Fruit fly (Drosophila melanogaster) whole organism, embryonic: ENCODE results near the gene Atg8b.

Experiments
- Awh ChIP-seq: fragments of 200-800 bp; sonication (Bioruptor generic); IDR thresholded peaks from 2 replicates; pipeline ENCODE4, ENCODE4 v1.3.6; 2022; ENCODE audit warnings: missing biosample characterization, missing genetic modification characterization
- Bgb ChIP-seq: fragments of 200-800 bp; sonication (Bioruptor generic); IDR thresholded peaks from 2 replicates; pipeline ENCODE4 v1.3.6; 2022; ENCODE audit warnings: missing biosample characterization, missing genetic modification characterization; ENCODE audit not compliant: partially characterized antibody
- CG10209 ChIP-seq: fragments of 200-800 bp; sonication (Bioruptor generic); optimal IDR thresholded peaks from 3 replicates; lab custom pipeline; 2017; ENCODE audit warnings: missing biosample characterization, mild to moderate bottlenecking, missing genetic modification characterization, missing genetic modification reagents
- CG10366 ChIP-seq: fragments of 200-800 bp; sonication (Bioruptor generic); IDR thresholded peaks from 2 replicates; pipeline ENCODE4 v1.3.6; 2022; ENCODE audit warnings: missing biosample characterization, missing genetic modification characterization
- CG11247 ChIP-seq: fragments of 200-800 bp; sonication (Bioruptor generic); IDR thresholded peaks from 2 replicates; pipeline ENCODE4 v1.3.6; 2022; ENCODE audit warnings: missing biosample characterization, missing genetic modification characterization
- CG11723 ChIP-seq: fragments of 200-800 bp; sonication (Bioruptor generic); optimal IDR thresholded peaks from 2 replicates; lab custom pipeline; 2017; ENCODE audit warnings: missing biosample characterization, mild to moderate bottlenecking, missing genetic modification characterization
- CG12659 ChIP-seq: fragments of 200-800 bp; sonication (Bioruptor generic); optimal IDR thresholded peaks from 3 replicates; lab custom pipeline; 2017; ENCODE audit warnings: mild to moderate bottlenecking, missing biosample characterization, missing genetic modification reagents, missing genetic modification characterization
- CG12769 ChIP-seq: fragments of 200-800 bp; sonication (Bioruptor generic); optimal IDR thresholded peaks from 2 replicates; lab custom pipeline; 2019; ENCODE audit warnings: missing biosample characterization, mild to moderate bottlenecking, missing genetic modification characterization, moderate library complexity
- CG12942 ChIP-seq: fragments of 200-800 bp; sonication (Bioruptor generic); optimal IDR thresholded peaks from 3 replicates; lab custom pipeline; 2016; ENCODE audit warnings: missing biosample characterization, missing genetic modification characterization
- CG13624 ChIP-seq: fragments of 200-800 bp; sonication (Bioruptor generic); optimal IDR thresholded peaks from 2 replicates; lab custom pipeline; 2016; ENCODE audit warnings: missing biosample characterization, missing genetic modification characterization
- CG2120 ChIP-seq: fragments of 200-800 bp; sonication (Bioruptor generic); optimal IDR thresholded peaks from 3 replicates; lab custom pipeline; 2016; ENCODE audit warnings: missing biosample characterization, missing genetic modification characterization
- CG2199 ChIP-seq: fragments of 200-800 bp; sonication (Bioruptor generic); IDR thresholded peaks from 3 replicates; pipeline ENCODE4 v1.3.6; 2022; ENCODE audit warnings: missing biosample characterization, missing genetic modification characterization
- CG30431 ChIP-seq: fragments of 200-800 bp; sonication (Bioruptor generic); optimal IDR thresholded peaks from 2 replicates; lab custom pipeline; 2017; ENCODE audit warnings: missing biosample characterization, missing genetic modification characterization
- CG31365 ChIP-seq: fragments of 200-800 bp; sonication (Bioruptor generic); optimal IDR thresholded peaks from 2 replicates; lab custom pipeline; 2018; ENCODE audit warnings: missing biosample characterization, mild to moderate bottlenecking, missing genetic modification characterization
- CG33557 ChIP-seq: fragments of 200-800 bp; sonication (Bioruptor generic); optimal IDR thresholded peaks from 2 replicates; lab custom pipeline; 2019; ENCODE audit warnings: missing biosample characterization, mild to moderate bottlenecking, missing genetic modification characterization, moderate library complexity
- CG4360 ChIP-seq: fragments of 200-800 bp; sonication (Bioruptor generic); IDR thresholded peaks from 2 replicates; pipeline ENCODE4 v1.3.6; 2022; ENCODE audit warnings: missing biosample characterization, missing genetic modification characterization
- CG6689 ChIP-seq: fragments of 200-800 bp; sonication (Bioruptor generic); IDR thresholded peaks from 2 replicates; pipeline ENCODE4 v1.3.6; 2022; ENCODE audit warnings: missing biosample characterization, missing genetic modification characterization
- CG6765 ChIP-seq: fragments of 200-800 bp; sonication (Bioruptor generic); optimal IDR thresholded peaks from 3 replicates; lab custom pipeline; 2017; ENCODE audit warnings: missing biosample characterization, mild to moderate bottlenecking, missing genetic modification characterization
- CG6791 ChIP-seq: fragments of 200-800 bp; sonication (Bioruptor generic); IDR thresholded peaks from 3 replicates; pipeline ENCODE4 v1.3.6; 2022; ENCODE audit warnings: missing biosample characterization, missing genetic modification characterization; ENCODE audit not compliant: partially characterized antibody
- CG7745 ChIP-seq: fragments of 200-800 bp; sonication (Bioruptor generic); optimal IDR thresholded peaks from 2 replicates; lab custom pipeline; 2018; ENCODE audit warnings: missing biosample characterization, mild to moderate bottlenecking, missing genetic modification characterization, moderate library complexity
- CHES-1-like ChIP-seq: fragments of 200-800 bp; sonication (Bioruptor generic); optimal IDR thresholded peaks from 2 replicates; lab custom pipeline; 2016; ENCODE audit warnings: missing biosample characterization, missing genetic modification characterization
- CoRest ChIP-seq: fragments of 200-800 bp; sonication (Bioruptor generic); optimal IDR thresholded peaks from 3 replicates; lab custom pipeline; 2018; ENCODE audit warnings: missing biosample characterization, mild to moderate bottlenecking, missing genetic modification characterization, moderate library complexity
- Dbx ChIP-seq: fragments of 200-800 bp; sonication (Bioruptor generic); IDR thresholded peaks from 3 replicates; pipeline ENCODE4 v1.3.6; 2022; ENCODE audit warnings: missing biosample characterization, missing genetic modification characterization
- Dfd ChIP-seq, 2 experiments: fragments of >200 bp; optimal IDR thresholded peaks; 2 replicates each; lab custom pipeline; 2017; ENCODE audit warnings: missing biosample characterization in 2 of 2, missing genetic modification characterization in 2 of 2
- Gsc ChIP-seq: fragments of 200-800 bp; sonication (Bioruptor generic); IDR thresholded peaks from 2 replicates; pipeline ENCODE4 v1.3.6; 2022; ENCODE audit warnings: missing biosample characterization, missing genetic modification characterization
- Med ChIP-seq: fragments of 200-800 bp; sonication (Bioruptor generic); peaks from one replicate; lab custom pipeline; 2016; ENCODE audit warnings: missing biosample characterization, missing genetic modification characterization, mild to moderate bottlenecking, inconsistent platforms, moderate library complexity
- Mrtf ChIP-seq: fragments of 200-800 bp; sonication (Bioruptor generic); IDR thresholded peaks from 3 replicates; pipeline ENCODE4 v1.3.6; 2022; ENCODE audit warnings: missing biosample characterization, missing genetic modification characterization
- Myb ChIP-seq: fragments of 200-800 bp; sonication (Bioruptor generic); optimal IDR thresholded peaks from 2 replicates; lab custom pipeline; 2016; ENCODE audit warnings: missing biosample characterization, missing genetic modification characterization
- Neu2 ChIP-seq: fragments of 200-800 bp; sonication (Bioruptor generic); optimal IDR thresholded peaks from 3 replicates; lab custom pipeline; 2016; ENCODE audit warnings: missing biosample characterization, missing genetic modification characterization, borderline replicate concordance
- Nf-YB ChIP-seq: fragments of 200-800 bp; sonication (Bioruptor generic); optimal IDR thresholded peaks from 3 replicates; lab custom pipeline; 2019; ENCODE audit warnings: missing biosample characterization, mild to moderate bottlenecking, missing genetic modification characterization, moderate library complexity
- Pdp1 ChIP-seq, 2 experiments: fragments of 200-800 bp; sonication (Bioruptor generic); optimal IDR thresholded peaks; 3 replicates each; lab custom pipeline; 2016; ENCODE audit warnings: missing biosample characterization in 2 of 2, missing genetic modification characterization in 2 of 2, mild to moderate bottlenecking in 1 of 2, moderate library complexity in 1 of 2
- Scr ChIP-seq: fragments of 200-800 bp; sonication (Bioruptor generic); IDR thresholded peaks from 2 replicates; pipeline ENCODE4 v1.3.6; 2022; ENCODE audit warnings: missing biosample characterization, missing genetic modification characterization; ENCODE audit not compliant: partially characterized antibody
- Xbp1 ChIP-seq: fragments of 200-800 bp; sonication (Bioruptor generic); optimal IDR thresholded peaks from 3 replicates; lab custom pipeline; 2016; ENCODE audit warnings: missing biosample characterization, mild to moderate bottlenecking, missing genetic modification characterization
- abd-A ChIP-seq: fragments of 200-800 bp; sonication (Bioruptor generic); optimal IDR thresholded peaks from 3 replicates; lab custom pipeline; 2019; ENCODE audit warnings: missing biosample characterization, mild to moderate bottlenecking, missing genetic modification characterization, moderate library complexity
- crc ChIP-seq: fragments of 200-800 bp; sonication (Bioruptor generic); optimal IDR thresholded peaks from 2 replicates; lab custom pipeline; 2016; ENCODE audit warnings: missing biosample characterization, missing genetic modification characterization
- dpn ChIP-seq, 2 experiments: fragments of 200-800 bp; sonication (Bioruptor generic); optimal IDR thresholded peaks; 3 replicates each; lab custom pipeline; 2016; ENCODE audit warnings: missing biosample characterization in 2 of 2, missing genetic modification characterization in 2 of 2
- ems ChIP-seq: fragments of 200-800 bp; sonication (Bioruptor generic); optimal IDR thresholded peaks from 3 replicates; lab custom pipeline; 2016; ENCODE audit warnings: missing biosample characterization, missing genetic modification characterization
- gem ChIP-seq: fragments of 200-800 bp; sonication (Bioruptor generic); optimal IDR thresholded peaks from 2 replicates; lab custom pipeline; 2019; ENCODE audit warnings: missing biosample characterization, mild to moderate bottlenecking, missing genetic modification characterization, moderate library complexity
- insv ChIP-seq, 2 experiments: fragments of 200-800 bp; sonication (Bioruptor generic); optimal IDR thresholded peaks; 3 replicates each; lab custom pipeline; 2016 to 2018; ENCODE audit warnings: missing biosample characterization in 2 of 2, missing genetic modification characterization in 2 of 2
- onecut ChIP-seq: fragments of 200-800 bp; sonication (Bioruptor generic); IDR thresholded peaks from 2 replicates; pipeline ENCODE4 v1.3.6; 2022; ENCODE audit warnings: missing biosample characterization, missing genetic modification characterization
- ro ChIP-seq: fragments of 200-800 bp; sonication (Bioruptor generic); IDR thresholded peaks from 2 replicates; pipeline ENCODE4 v1.3.6; 2022; ENCODE audit warnings: missing biosample characterization, missing genetic modification characterization
- slbo ChIP-seq: fragments of 200-800 bp; sonication (Bioruptor generic); IDR thresholded peaks from 2 replicates; pipeline ENCODE4 v1.3.6; 2022; ENCODE audit warnings: missing biosample characterization, missing genetic modification characterization
- slou ChIP-seq: fragments of 200-800 bp; sonication (Bioruptor generic); optimal IDR thresholded peaks from 3 replicates; lab custom pipeline; 2016; ENCODE audit warnings: missing biosample characterization, missing genetic modification characterization
- slp2 ChIP-seq: fragments of 200-800 bp; sonication (Bioruptor generic); optimal IDR thresholded peaks from 2 replicates; lab custom pipeline; 2016; ENCODE audit warnings: missing biosample characterization, missing genetic modification characterization
- sob ChIP-seq: fragments of 200-800 bp; sonication (Bioruptor generic); IDR thresholded peaks from 2 replicates; pipeline ENCODE4 v1.3.6; 2022; ENCODE audit warnings: missing biosample characterization, missing genetic modification characterization
- ssp ChIP-seq: fragments of 200-800 bp; sonication (Bioruptor generic); IDR thresholded peaks from 2 replicates; pipeline ENCODE4 v1.3.6; 2022; ENCODE audit warnings: missing biosample characterization, missing genetic modification characterization
- stc ChIP-seq: fragments of 200-800 bp; sonication (Bioruptor generic); IDR thresholded peaks from 2 replicates; pipeline ENCODE4 v1.3.6; 2022; ENCODE audit warnings: missing biosample characterization, missing genetic modification characterization
- tap ChIP-seq: fragments of 200-800 bp; optimal IDR thresholded peaks from 3 replicates; lab custom pipeline; 2019; ENCODE audit warnings: missing biosample characterization, mild to moderate bottlenecking, missing genetic modification characterization, moderate library complexity
- zf30C ChIP-seq: fragments of 200-800 bp; sonication (Bioruptor generic); optimal IDR thresholded peaks from 3 replicates; lab custom pipeline; 2018; ENCODE audit warnings: missing biosample characterization, mild to moderate bottlenecking, missing genetic modification characterization
- zfh1 ChIP-seq: fragments of 200-800 bp; sonication (Bioruptor generic); IDR thresholded peaks from 3 replicates; pipeline ENCODE4 v1.3.6; 2022; ENCODE audit warnings: missing biosample characterization, missing genetic modification characterization
- zfh2 ChIP-seq: fragments of 200-800 bp; sonication (Bioruptor generic); optimal IDR thresholded peaks from 2 replicates; lab custom pipeline; 2016; ENCODE audit warnings: missing biosample characterization, missing genetic modification characterization

The Atg8b gene

DNA sequence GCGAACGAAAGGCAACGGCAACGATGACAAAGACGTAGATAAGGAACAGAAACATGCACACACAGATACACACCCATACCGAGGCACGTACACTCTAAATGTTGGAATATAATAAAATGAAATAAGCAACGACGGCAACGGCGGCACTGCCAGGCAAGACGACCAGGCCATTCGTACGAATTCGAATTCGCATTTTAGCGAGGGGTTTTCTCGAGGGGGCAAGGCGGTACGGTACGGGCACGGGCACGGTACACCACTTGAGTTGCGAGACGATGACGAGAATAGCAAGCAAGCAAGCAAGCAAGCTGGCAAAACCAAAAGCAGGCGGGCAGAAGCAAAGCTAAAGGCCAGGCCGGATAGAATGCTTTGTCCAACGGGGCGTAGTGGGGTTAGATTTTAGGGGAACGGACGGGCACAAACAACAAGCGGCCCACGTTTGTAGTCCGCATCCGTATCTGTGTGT is 23.7 kb downstream of the Atg8b start (continued):
- TF ChIP-seq Myb (GFP tag; lab: Kevin White, UChicago) (peak; percentile 10), tap (tag; lab: Kevin White, UChicago) (no peak), slbo (peak; percentile 18; the same call in 1 of the 2 replicates), Pdp1 (GFP tag; optimal IDR thresholded peaks at IDR 0.05; lab: Kevin White, UChicago) (peak in 1 of 2 experiments; percentile 40), CG12942 (GFP tag; lab: Kevin White, UChicago) (no peak), CG2199 (GFP tag; lab: Robert Waterston, UW) (no peak), zfh2 (GFP tag; lab: Kevin White, UChicago) (peak; percentile 13), zfh1 (GFP tag; lab: Robert Waterston, UW) (no peak), CG13624 (GFP tag; lab: Kevin White, UChicago) (no peak), CG31365 (tag; lab: Kevin White, UChicago) (no peak), insv (GFP tag; optimal IDR thresholded peaks at IDR 0.05; lab: Kevin White, UChicago) (no peak), crc (GFP tag; lab: Kevin White, UChicago) (no peak), CG6689 (GFP tag; lab: Robert Waterston, UW) (no peak), CoRest (tag; lab: Kevin White, UChicago) (peak; percentile 11), CG12659 (no peak), Dbx (GFP tag; lab: Robert Waterston, UW) (peak; percentile 47; the same call in 1 of the 3 replicates), Dfd (GFP tag; optimal IDR thresholded peaks at IDR 0.05; lab: Kevin White, UChicago) (no peak), CG6791 (GFP tag; lab: Robert Waterston, UW) (no peak), Bgb (no peak), Mrtf (GFP tag; lab: Robert Waterston, UW) (no peak), abd-A (tag; lab: Kevin White, UChicago) (peak; percentile 78), Scr (peak; percentile 35; the same call in 1 of the 2 replicates), sob (0 out of 2 replicates have a peak, but pooled peaks have one; percentile 4), Xbp1 (no peak), Nf-YB (GFP tag; lab: Kevin White, UChicago) (no peak), zf30C (peak; percentile 51), Neu2 (GFP tag; lab: Kevin White, UChicago) (no peak), stc (GFP tag; lab: Robert Waterston, UW) (no peak), CG10209 (no peak), ssp (no peak), CG12769 (tag; lab: Kevin White, UChicago) (peak; percentile 37), ro (GFP tag; lab: Robert Waterston, UW) (no peak), CG33557 (no peak), slp2 (GFP tag; lab: Kevin White, UChicago) (no peak), ems (GFP tag; lab: Kevin White, UChicago) (peak; percentile 11), dpn (GFP tag; optimal IDR thresholded peaks at IDR 0.05; lab: Kevin White, UChicago) (no peak), Med (peak; percentile 80), CG4360 (GFP tag; lab: Robert Waterston, UW) (no peak), CG11723 (GFP tag; lab: Kevin White, UChicago) (no peak), CG10366 (GFP tag; lab: Robert Waterston, UW) (no peak), CG7745 (no peak), gem (no peak), CHES-1-like (GFP tag; lab: Kevin White, UChicago) (no peak), Gsc (GFP tag; lab: Robert Waterston, UW) (no peak), slou (GFP tag; lab: Kevin White, UChicago) (no peak), Awh (GFP tag; lab: Robert Waterston, UW) (peak; percentile 37; the same call in 1 of the 2 replicates), CG6765 (no peak), CG11247 (GFP tag; lab: Robert Waterston, UW) (no peak), onecut (no peak), CG2120 (peak; percentile 21), CG30431 (GFP tag; lab: Kevin White, UChicago) (no peak)
